Fruit fly (Drosophila melanogaster): ENCODE measurements around the gene CG11837.

CG11837 gene

dm6 chr3R:29068430-29069207 is 19.3 kb downstream of the CG11837 start (continued):
- TF ChIP-seq dmrt99B (tag; optimal IDR thresholded peaks at IDR 0.05) (peak; percentile 61), sob (GFP tag; IDR thresholded peaks at IDR 0.05) (peak; percentile 49), CG8924 (tag; optimal IDR thresholded peaks at IDR 0.05) (peak; percentile 28), chn (GFP tag; optimal IDR thresholded peaks at IDR 0.05) (peak; percentile 22), gsb (GFP tag; IDR thresholded peaks at IDR 0.05) (no peak; the same call in none of the 2 replicates), mam (GFP tag; optimal IDR thresholded peaks at IDR 0.05) (peak; percentile 49), nmo (GFP tag; optimal IDR thresholded peaks at IDR 0.05) (peak; percentile 27), pnt (GFP tag; optimal IDR thresholded peaks at IDR 0.05) (no peak), CG16815 (GFP tag; optimal IDR thresholded peaks at IDR 0.05) (no peak), CG6272 (GFP tag; IDR thresholded peaks at IDR 0.05) (0 out of 2 replicates have a peak, but pooled peaks have one; percentile 17), CG7372 (GFP tag; IDR thresholded peaks at IDR 0.05) (0 out of 2 replicates have a peak, but pooled peaks have one; percentile 11), CG17612 (GFP tag; IDR thresholded peaks at IDR 0.05) (no peak), sisA (GFP tag; IDR thresholded peaks at IDR 0.05) (0 out of 2 replicates have a peak, but pooled peaks have one; percentile 26), kni (GFP tag; optimal IDR thresholded peaks at IDR 0.05) (no peak), CG10274 (GFP tag; optimal IDR thresholded peaks at IDR 0.05) (peak; percentile 3), CG10366 (GFP tag; IDR thresholded peaks at IDR 0.05) (peak; percentile 21; the same call in 1 of the 2 replicates), dimm (GFP tag; IDR thresholded peaks at IDR 0.05) (no peak), fd3F (GFP tag; optimal IDR thresholded peaks at IDR 0.05) (peak; percentile 20), B-H1 (GFP tag; IDR thresholded peaks at IDR 0.05) (peak; percentile 17; the same call in 1 of the 3 replicates), Usf (GFP tag; optimal IDR thresholded peaks at IDR 0.05) (no peak), crc (GFP tag; optimal IDR thresholded peaks at IDR 0.05) (peak; percentile 13), Dbx (GFP tag; IDR thresholded peaks at IDR 0.05) (peak; percentile 74), CG13296 (GFP tag; optimal IDR thresholded peaks at IDR 0.05) (peak; percentile 43), PHDP (tag; optimal IDR thresholded peaks at IDR 0.05) (peak; percentile 39), CG3726 (GFP tag; IDR thresholded peaks at IDR 0.05) (no peak), CG9727 (GFP tag; optimal IDR thresholded peaks at IDR 0.05) (peak; percentile 57), CG4820 (GFP tag; optimal IDR thresholded peaks at IDR 0.05) (no peak), Bdp1 (GFP tag; optimal IDR thresholded peaks at IDR 0.05) (peak; percentile 1), Atf6 (GFP tag; IDR thresholded peaks at IDR 0.05) (0 out of 2 replicates have a peak, but pooled peaks have one; percentile 30), CG17359 (tag; optimal IDR thresholded peaks at IDR 0.05) (peak; percentile 32), CG10979 (tag; optimal IDR thresholded peaks at IDR 0.05) (peak; percentile 15), CG31441 (GFP tag; IDR thresholded peaks at IDR 0.05) (peak; percentile 32; the same call in 1 of the 2 replicates), CG8281 (tag; optimal IDR thresholded peaks at IDR 0.05) (peak; percentile 17), CG3847 (GFP tag; IDR thresholded peaks at IDR 0.05) (0 out of 2 replicates have a peak, but pooled peaks have one; percentile 13), ind (GFP tag; optimal IDR thresholded peaks at IDR 0.05) (peak; percentile 33), lola (GFP tag; optimal IDR thresholded peaks at IDR 0.05) (peak in 1 of 3 experiments; percentile 6), ato (GFP tag; IDR thresholded peaks at IDR 0.05; ENCODE audit: partially characterized antibody) (no peak), ATbp (GFP tag; optimal IDR thresholded peaks at IDR 0.05) (peak; percentile 38), CG2120 (GFP tag; optimal IDR thresholded peaks at IDR 0.05) (peak; percentile 69), CG6813 (GFP tag; optimal IDR thresholded peaks at IDR 0.05) (peak; percentile 38), CG30403 (GFP tag; optimal IDR thresholded peaks at IDR 0.05) (peak; percentile 34), zfh1 (GFP tag; IDR thresholded peaks at IDR 0.05) (peak; percentile 45; the same call in 1 of the 3 replicates), CG14667 (GFP tag; IDR thresholded peaks at IDR 0.05) (peak; percentile 8; the same call in 1 of the 2 replicates), Stat92E (GFP tag; optimal IDR thresholded peaks at IDR 0.05) (no peak), org-1 (GFP tag; optimal IDR thresholded peaks at IDR 0.05) (peak; percentile 37), CG32532 (GFP tag; IDR thresholded peaks at IDR 0.05) (peak; percentile 65; the same call in 1 of the 2 replicates), dmrt11E (tag; optimal IDR thresholded peaks at IDR 0.05) (peak; percentile 24), fd96Cb (tag; optimal IDR thresholded peaks at IDR 0.05) (peak; percentile 17)

All from whole organism, embryonic.